Worm (Caenorhabditis elegans) whole organism, L3 larva: Measurements from ENCODE around the gene F55C10.4.
A peak's percentile ranks its signal among the peaks of the same experiment; 100 is the strongest.

Experiments used
- ZK546.5 ChIP-seq: sonication (generic microtip); optimal IDR thresholded peaks from 2 replicates; lab custom pipeline; 2017; ENCODE audit warnings: missing biosample characterization, missing genetic modification characterization
- aly-2 ChIP-seq: fragments of 150-350 bp; optimal IDR thresholded peaks from 2 replicates; lab custom pipeline; 2014; ENCODE audit warnings: missing biosample characterization, missing genetic modification characterization
- ama-1 ChIP-seq: fragments of 150-350 bp; optimal IDR thresholded peaks from 2 replicates; lab custom pipeline; 2018
- ceh-16 ChIP-seq: sonication (generic microtip); optimal IDR thresholded peaks from 2 replicates; lab custom pipeline; 2017; ENCODE audit warnings: missing biosample characterization, missing genetic modification characterization
- ceh-28 ChIP-seq: fragments of 150-350 bp; optimal IDR thresholded peaks from 2 replicates; lab custom pipeline; 2014; ENCODE audit warnings: missing biosample characterization, missing genetic modification reagents, missing genetic modification characterization
- ceh-9 ChIP-seq: sonication (generic microtip); optimal IDR thresholded peaks from 2 replicates; lab custom pipeline; 2018; ENCODE audit warnings: missing biosample characterization, missing genetic modification characterization
- daf-12 ChIP-seq: fragments of 150-350 bp; optimal IDR thresholded peaks from 2 replicates; lab custom pipeline; 2014; ENCODE audit warnings: missing biosample characterization, missing genetic modification reagents, missing genetic modification characterization
- egl-27 ChIP-seq: sonication (generic microtip); optimal IDR thresholded peaks from 4 replicates; lab custom pipeline; 2017; ENCODE audit warnings: missing biosample characterization, missing genetic modification reagents, missing genetic modification characterization
- egl-5 ChIP-seq: fragments of 150-350 bp; optimal IDR thresholded peaks from 2 replicates; lab custom pipeline; 2017; ENCODE audit warnings: missing biosample characterization, missing genetic modification reagents, missing genetic modification characterization, inconsistent platforms
- elt-1 ChIP-seq: fragments of 150-350 bp; optimal IDR thresholded peaks from 2 replicates; lab custom pipeline; 2014; ENCODE audit warnings: missing biosample characterization, missing genetic modification characterization
- elt-3 ChIP-seq, 3 experiments: fragments of 150-350 bp in 1 of 3; sonication (generic microtip) in 2 of 3; optimal IDR thresholded peaks; 2 replicates in 2 of 3; 4 replicates in 1 of 3; lab custom pipeline; 2014 to 2017; ENCODE audit warnings: missing biosample characterization in 3 of 3, missing genetic modification characterization in 3 of 3
- eor-1 ChIP-seq, 2 experiments: fragments of 150-350 bp; optimal IDR thresholded peaks; 2 replicates each; lab custom pipeline; 2014 to 2018; ENCODE audit warnings: missing biosample characterization in 2 of 2, missing genetic modification characterization in 2 of 2
- fkh-10 ChIP-seq: sonication (generic microtip); optimal IDR thresholded peaks from 2 replicates; lab custom pipeline; 2017; ENCODE audit warnings: missing biosample characterization, missing genetic modification reagents, missing genetic modification characterization
- fkh-2 ChIP-seq: fragments of 150-350 bp; optimal IDR thresholded peaks from 2 replicates; lab custom pipeline; 2014; ENCODE audit warnings: missing biosample characterization, missing genetic modification reagents, missing genetic modification characterization
- fos-1 ChIP-seq: fragments of 150-350 bp; optimal IDR thresholded peaks from 2 replicates; lab custom pipeline; 2014; ENCODE audit warnings: missing biosample characterization, missing genetic modification characterization
- jun-1 ChIP-seq: fragments of 150-350 bp; optimal IDR thresholded peaks from 2 replicates; lab custom pipeline; 2014; ENCODE audit warnings: missing biosample characterization, missing genetic modification reagents, missing genetic modification characterization
- lin-39 ChIP-seq: fragments of 150-350 bp; optimal IDR thresholded peaks from 2 replicates; lab custom pipeline; 2018; ENCODE audit warnings: missing biosample characterization, missing genetic modification reagents, missing genetic modification characterization
- lsy-12 ChIP-seq: sonication (generic microtip); optimal IDR thresholded peaks from 2 replicates; lab custom pipeline; 2016; ENCODE audit warnings: mild to moderate bottlenecking, missing genetic modification characterization, missing compliant biosample characterization
- nfya-1 ChIP-seq: sonication (generic microtip); optimal IDR thresholded peaks from 2 replicates; lab custom pipeline; 2017; ENCODE audit warnings: missing genetic modification characterization, mild to moderate bottlenecking, missing compliant biosample characterization, antibody characterized with exemption, moderate library complexity; ENCODE audit not compliant: insufficient read depth
- nhr-11 ChIP-seq: fragments of 150-350 bp; optimal IDR thresholded peaks from 2 replicates; lab custom pipeline; 2014; ENCODE audit warnings: missing biosample characterization, missing genetic modification characterization
- nhr-237 ChIP-seq: fragments of 150-350 bp; optimal IDR thresholded peaks from 2 replicates; lab custom pipeline; 2014; ENCODE audit warnings: missing biosample characterization, missing genetic modification characterization
- nhr-25 ChIP-seq: sonication (generic microtip); optimal IDR thresholded peaks from 2 replicates; lab custom pipeline; 2017; ENCODE audit warnings: missing biosample characterization, missing genetic modification characterization
- nhr-28 ChIP-seq: fragments of 150-350 bp; optimal IDR thresholded peaks from 2 replicates; lab custom pipeline; 2014; ENCODE audit warnings: missing biosample characterization, missing genetic modification characterization
- nhr-43 ChIP-seq: sonication (generic microtip); optimal IDR thresholded peaks from 2 replicates; lab custom pipeline; 2016; ENCODE audit warnings: mild to moderate bottlenecking, missing genetic modification characterization, missing compliant biosample characterization; ENCODE audit not compliant: poor library complexity, severe bottlenecking
- nhr-67 ChIP-seq: fragments of 150-350 bp; optimal IDR thresholded peaks from 2 replicates; lab custom pipeline; 2014; ENCODE audit warnings: missing biosample characterization, missing genetic modification characterization
- nhr-76 ChIP-seq: fragments of 150-350 bp; sonication (generic microtip); optimal IDR thresholded peaks from 5 replicates; lab custom pipeline; 2014; ENCODE audit warnings: missing biosample characterization, missing genetic modification characterization
- nhr-77 ChIP-seq: fragments of 150-350 bp; optimal IDR thresholded peaks from 2 replicates; lab custom pipeline; 2014; ENCODE audit warnings: missing biosample characterization, missing genetic modification characterization
- pha-4 ChIP-seq: fragments of 150-350 bp; optimal IDR thresholded peaks from 2 replicates; lab custom pipeline; 2014; ENCODE audit warnings: missing biosample characterization, missing genetic modification reagents, missing genetic modification characterization
- pqm-1 ChIP-seq: fragments of 150-350 bp; optimal IDR thresholded peaks from 2 replicates; lab custom pipeline; 2017; ENCODE audit warnings: missing biosample characterization, missing genetic modification characterization, inconsistent platforms
- sea-2 ChIP-seq: fragments of 150-350 bp; sonication (generic microtip); optimal IDR thresholded peaks from 4 replicates; lab custom pipeline; 2014; ENCODE audit warnings: missing biosample characterization, missing genetic modification reagents, missing genetic modification characterization
- tbx-2 ChIP-seq: sonication (generic microtip); optimal IDR thresholded peaks from 2 replicates; lab custom pipeline; 2016; ENCODE audit warnings: mild to moderate bottlenecking, missing genetic modification characterization, missing compliant biosample characterization
- zag-1 ChIP-seq: fragments of 150-350 bp; optimal IDR thresholded peaks from 2 replicates; lab custom pipeline; 2014; ENCODE audit warnings: missing biosample characterization, missing genetic modification characterization
- ztf-11 ChIP-seq: fragments of 150-350 bp; optimal IDR thresholded peaks from 2 replicates; lab custom pipeline; 2014; ENCODE audit warnings: missing biosample characterization, missing genetic modification characterization

Gene F55C10.4

ce11 chrV:11415059-11415458, 28.5 kb downstream of the F55C10.4 start, which contains the start of gene deg-3:
deg-3 (minus strand) TSS chrV:11415159.
- TF ChIP-seq lsy-12 (tag; lab: Kevin White, UChicago): no peak
- no peak for TF ChIP-seq nhr-237 (tag; lab: Kevin White, UChicago)
- no peak for TF ChIP-seq eor-1 (tag; optimal IDR thresholded peaks at IDR 0.05; lab: Kevin White, UChicago)
- no peak for TF ChIP-seq fos-1 (tag; lab: Kevin White, UChicago)
- TF ChIP-seq, all 47 proteins: peak for 0

ce11 chrV:11421605-11422004, 35.1 kb downstream of the F55C10.4 start, which contains the start of gene des-2:
des-2 (minus strand) TSS chrV:11421705.
- TF ChIP-seq eor-1 (tag; optimal IDR thresholded peaks at IDR 0.05; lab: Kevin White, UChicago): no peak
- no peak for TF ChIP-seq nhr-11 (tag; lab: Kevin White, UChicago)
- no peak for TF ChIP-seq fkh-2 (tag; lab: Kevin White, UChicago)
- TF ChIP-seq elt-1 (tag; lab: Kevin White, UChicago): no peak
- TF ChIP-seq nhr-67 (tag; lab: Kevin White, UChicago): no peak
- TF ChIP-seq zag-1 (tag; lab: Kevin White, UChicago): no peak
- TF ChIP-seq egl-27 (tag; lab: Kevin White, UChicago): no peak
- no peak for TF ChIP-seq lin-39 (tag; lab: Kevin White, UChicago)
- no peak for TF ChIP-seq nhr-77
- no peak for TF ChIP-seq ceh-9 (tag; lab: Kevin White, UChicago)
- no peak for TF ChIP-seq fkh-10 (GFP tag; lab: Kevin White, UChicago)
- no peak for TF ChIP-seq sea-2
- no peak for TF ChIP-seq ztf-11
- no peak for TF ChIP-seq elt-3 (tag; optimal IDR thresholded peaks at IDR 0.05; lab: Kevin White, UChicago)
- no peak for TF ChIP-seq ceh-16
- no peak for TF ChIP-seq pha-4 (tag; lab: Kevin White, UChicago)
- TF ChIP-seq nhr-25: no peak

ce11 chrV:11424565-11424964, 38.0 kb downstream of the F55C10.4 start, which contains the start of gene T26H10.2:
T26H10.2 (minus strand) TSS chrV:11424665.
- no peak for TF ChIP-seq pqm-1 (tag; lab: Kevin White, UChicago)
- no peak for TF ChIP-seq nhr-67 (tag; lab: Kevin White, UChicago)
- TF ChIP-seq nhr-11 (tag; lab: Kevin White, UChicago): no peak
- no peak for TF ChIP-seq ZK546.5 (tag; lab: Kevin White, UChicago)
- no peak for TF ChIP-seq nhr-43 (tag; lab: Kevin White, UChicago)
- no peak for TF ChIP-seq ceh-28 (tag; lab: Kevin White, UChicago)
- no peak for TF ChIP-seq ama-1 (lab: Kevin White, UChicago)
- no peak for TF ChIP-seq egl-5
- no peak for TF ChIP-seq fkh-2 (tag; lab: Kevin White, UChicago)
- no peak for TF ChIP-seq lin-39 (tag; lab: Kevin White, UChicago)
- no peak for TF ChIP-seq aly-2
- no peak for TF ChIP-seq nhr-76 (tag; lab: Kevin White, UChicago)
- no peak for TF ChIP-seq daf-12 (tag; lab: Kevin White, UChicago)
- no peak for TF ChIP-seq zag-1 (tag; lab: Kevin White, UChicago)
- no peak for TF ChIP-seq nhr-28 (tag; lab: Kevin White, UChicago)
- no peak for TF ChIP-seq jun-1

ce11 chrV:11428728-11429127, 42.2 kb downstream of the F55C10.4 start:
- TF ChIP-seq tbx-2 (tag; lab: Kevin White, UChicago): peak; percentile 42
- no peak for TF ChIP-seq ceh-16
- peak; percentile 9 for TF ChIP-seq nfya-1 (tag; lab: Kevin White, UChicago)

- peak; percentile 72 for TF ChIP-seq fkh-10 (GFP tag; lab: Kevin White, UChicago)
- TF ChIP-seq nhr-67 (tag; lab: Kevin White, UChicago): no peak
- TF ChIP-seq nhr-237 (tag; lab: Kevin White, UChicago): no peak
- no peak for TF ChIP-seq ama-1 (lab: Kevin White, UChicago)
- no peak for TF ChIP-seq elt-1 (tag; lab: Kevin White, UChicago)
These were observed 44.3 kb downstream of the F55C10.4 start for ce11 chrV:11430823-11431222.
